Worm (Caenorhabditis elegans) whole organism, L4 larva: ENCODE results near the gene Y57G11C.22.

Experiments used
- F37D6.2 ChIP-seq: sonication (generic microtip); optimal IDR thresholded peaks from 2 replicates; lab custom pipeline; 2016; ENCODE audit warnings: mild to moderate bottlenecking, missing genetic modification characterization, missing compliant biosample characterization
- F49E8.2 ChIP-seq: sonication (generic microtip); optimal IDR thresholded peaks from 2 replicates; lab custom pipeline; 2016; ENCODE audit warnings: missing compliant biosample characterization, mild to moderate bottlenecking, missing genetic modification characterization, borderline replicate concordance
- R02D3.7 ChIP-seq: fragments of 150-350 bp; sonication (generic microtip); optimal IDR thresholded peaks from 3 replicates; lab custom pipeline; 2014; ENCODE audit warnings: missing biosample characterization, missing genetic modification characterization
- T26A8.4 ChIP-seq: fragments of 200-800 bp; sonication (Bioruptor generic); IDR thresholded peaks from 2 replicates; pipeline ENCODE4 v1.3.6; 2022; ENCODE audit warnings: missing genetic modification characterization, missing compliant biosample characterization
- Y5F2A.4 ChIP-seq: fragments of 200-800 bp; sonication (Bioruptor generic); optimal IDR thresholded peaks from 2 replicates; lab custom pipeline; 2018; ENCODE audit warnings: mild to moderate bottlenecking, missing genetic modification characterization, missing compliant biosample characterization
- ZK546.5 ChIP-seq, 2 experiments: sonication (generic microtip); optimal IDR thresholded peaks; 2 replicates each; lab custom pipeline; 2017; ENCODE audit warnings: missing biosample characterization in 2 of 2, missing genetic modification characterization in 2 of 2
- aha-1 ChIP-seq: fragments of 150-350 bp; peaks from one replicate; lab custom pipeline; 2014; ENCODE audit warnings: missing biosample characterization, missing genetic modification characterization
- aly-2 ChIP-seq: sonication (generic microtip); optimal IDR thresholded peaks from 2 replicates; lab custom pipeline; 2018; ENCODE audit warnings: missing biosample characterization, missing genetic modification characterization
- ama-1 ChIP-seq: fragments of 150-350 bp; optimal IDR thresholded peaks from 2 replicates; lab custom pipeline; 2014; ENCODE audit warnings: inconsistent platforms, mixed read lengths
- arid-1 ChIP-seq: fragments of 200-800 bp; sonication (Bioruptor generic); conservative IDR thresholded peaks from 2 replicates; pipeline ENCODE4 v1.3.6; 2022; ENCODE audit warnings: missing genetic modification reagents, missing genetic modification characterization, missing compliant biosample characterization
- attf-4 ChIP-seq: sonication (generic microtip); optimal IDR thresholded peaks from 3 replicates; lab custom pipeline; 2017; ENCODE audit warnings: missing biosample characterization, missing genetic modification characterization
- ceh-62 ChIP-seq: sonication (generic microtip); optimal IDR thresholded peaks from 2 replicates; lab custom pipeline; 2017; ENCODE audit warnings: missing biosample characterization, missing genetic modification characterization
- ces-1 ChIP-seq: fragments of 150-350 bp; sonication (generic microtip); optimal IDR thresholded peaks from 4 replicates; lab custom pipeline; 2014; ENCODE audit warnings: missing biosample characterization, missing genetic modification reagents, missing genetic modification characterization
- daf-16 ChIP-seq, 3 experiments: sonication (generic microtip); optimal IDR thresholded peaks; 2 replicates each; lab custom pipeline; 2016 to 2017; ENCODE audit warnings: missing genetic modification characterization in 3 of 3, missing genetic modification reagents in 3 of 3, mild to moderate bottlenecking in 2 of 3, missing compliant biosample characterization in 2 of 3, missing biosample characterization in 1 of 3, moderate library complexity in 1 of 3
- daf-8 ChIP-seq: fragments of 200-800 bp; sonication (Bioruptor generic); IDR thresholded peaks from 2 replicates; pipeline ENCODE4 v1.3.6; 2022; ENCODE audit warnings: missing genetic modification characterization, missing compliant biosample characterization
- dmd-9 ChIP-seq: fragments of 200-800 bp; sonication (Bioruptor generic); IDR thresholded peaks from 2 replicates; pipeline ENCODE4 v1.3.6; 2022; ENCODE audit warnings: missing genetic modification reagents, missing genetic modification characterization, missing compliant biosample characterization
- dve-1 ChIP-seq: sonication (generic microtip); optimal IDR thresholded peaks from 2 replicates; lab custom pipeline; 2017; ENCODE audit warnings: antibody characterized with exemption, mild to moderate bottlenecking, missing genetic modification characterization, missing compliant biosample characterization; ENCODE audit not compliant: insufficient read depth
- hlh-30 ChIP-seq: sonication (generic microtip); optimal IDR thresholded peaks from 2 replicates; lab custom pipeline; 2017; ENCODE audit warnings: antibody characterized with exemption, mild to moderate bottlenecking, missing genetic modification characterization, missing compliant biosample characterization; ENCODE audit not compliant: insufficient read depth
- hmg-1.1 ChIP-seq: fragments of 200-800 bp; sonication (Bioruptor generic); IDR thresholded peaks from 2 replicates; pipeline ENCODE4 v1.3.6; 2022; ENCODE audit warnings: missing genetic modification reagents, missing genetic modification characterization, missing compliant biosample characterization
- jun-1 ChIP-seq: fragments of 150-350 bp; optimal IDR thresholded peaks from 2 replicates; lab custom pipeline; 2014; ENCODE audit warnings: missing biosample characterization, missing genetic modification reagents, missing genetic modification characterization
- lim-7 ChIP-seq: fragments of 200-800 bp; sonication (Bioruptor generic); IDR thresholded peaks from 2 replicates; pipeline ENCODE4 v1.3.6; 2022; ENCODE audit warnings: missing genetic modification characterization, missing compliant biosample characterization
- lin-13 ChIP-seq: fragments of 150-350 bp; optimal IDR thresholded peaks from 2 replicates; lab custom pipeline; 2014; ENCODE audit warnings: missing biosample characterization, missing genetic modification reagents, missing genetic modification characterization
- lin-29 ChIP-seq: fragments of 200-800 bp; sonication (Bioruptor generic); IDR thresholded peaks from 2 replicates; pipeline ENCODE4 v1.3.6; 2022; ENCODE audit warnings: missing genetic modification reagents, missing genetic modification characterization, missing compliant biosample characterization
- lin-38 ChIP-seq: fragments of 200-800 bp; sonication (Bioruptor generic); IDR thresholded peaks from 2 replicates; pipeline ENCODE4 v1.3.6; 2022; ENCODE audit warnings: missing genetic modification reagents, missing genetic modification characterization, missing compliant biosample characterization
- lsy-2 ChIP-seq, 2 experiments: fragments of 150-350 bp in 1 of 2; sonication (generic microtip) in 1 of 2; optimal IDR thresholded peaks; 2 replicates each; lab custom pipeline; 2014 to 2017; ENCODE audit warnings: missing biosample characterization in 2 of 2, missing genetic modification characterization in 2 of 2
- mes-2 ChIP-seq: sonication (generic microtip); optimal IDR thresholded peaks from 2 replicates; lab custom pipeline; 2016; ENCODE audit warnings: missing genotype, mild to moderate bottlenecking, missing genetic modification characterization, missing compliant biosample characterization; ENCODE audit not compliant: poor library complexity, severe bottlenecking
- mxl-2 ChIP-seq: fragments of 200-800 bp; sonication (Bioruptor generic); conservative IDR thresholded peaks from 2 replicates; pipeline ENCODE4 v1.3.6; 2022; ENCODE audit warnings: missing genetic modification reagents, missing genetic modification characterization, missing compliant biosample characterization
- mxl-3 ChIP-seq: fragments of 200-800 bp; sonication (Bioruptor generic); optimal IDR thresholded peaks from 2 replicates; lab custom pipeline; 2018; ENCODE audit warnings: mild to moderate bottlenecking, missing genetic modification characterization, missing compliant biosample characterization
- nhr-41 ChIP-seq: fragments of 200-800 bp; sonication (Bioruptor generic); IDR thresholded peaks from 2 replicates; pipeline ENCODE4 v1.3.6; 2022; ENCODE audit warnings: missing genetic modification reagents, missing genetic modification characterization, missing compliant biosample characterization
- nhr-48 ChIP-seq: sonication (generic microtip); optimal IDR thresholded peaks from 2 replicates; lab custom pipeline; 2016; ENCODE audit warnings: mild to moderate bottlenecking, missing genetic modification characterization, missing compliant biosample characterization
- php-3 ChIP-seq: fragments of 200-800 bp; sonication (Bioruptor generic); IDR thresholded peaks from 2 replicates; pipeline ENCODE4 v1.3.6; 2022; ENCODE audit warnings: missing genetic modification reagents, missing genetic modification characterization, missing compliant biosample characterization
- saeg-2 ChIP-seq: fragments of 200-800 bp; sonication (Bioruptor generic); IDR thresholded peaks from 2 replicates; pipeline ENCODE4 v1.3.6; 2022; ENCODE audit warnings: missing genetic modification reagents, missing genetic modification characterization, missing compliant biosample characterization
- sdz-12 ChIP-seq: fragments of 200-800 bp; sonication (Bioruptor generic); optimal IDR thresholded peaks from 2 replicates; lab custom pipeline; 2018; ENCODE audit warnings: mild to moderate bottlenecking, missing genetic modification characterization, missing compliant biosample characterization
- set-16 ChIP-seq: fragments of 200-800 bp; sonication (Bioruptor generic); IDR thresholded peaks from 2 replicates; pipeline ENCODE4 v1.3.6; 2022; ENCODE audit warnings: missing genetic modification reagents, missing genetic modification characterization, missing compliant biosample characterization
- zfp-3 ChIP-seq: fragments of 200-800 bp; sonication (Bioruptor generic); conservative IDR thresholded peaks from 2 replicates; pipeline ENCODE4 v1.3.6; 2022; ENCODE audit warnings: missing genetic modification reagents, missing genetic modification characterization, missing compliant biosample characterization
- ztf-11 ChIP-seq: fragments of 150-350 bp; optimal IDR thresholded peaks from 2 replicates; lab custom pipeline; 2014; ENCODE audit warnings: missing biosample characterization, missing genetic modification characterization

Gene Y57G11C.22

ce11 chrIV:14793900-14794624, 42.9 kb upstream of the Y57G11C.22 start (continued):
- TF ChIP-seq nhr-41 (GFP tag; lab: Robert Waterston, UW): no peak
- TF ChIP-seq aly-2 (tag; lab: Kevin White, UChicago): no peak
- TF ChIP-seq ceh-62 (tag; lab: Kevin White, UChicago): no peak
- TF ChIP-seq lin-13 (GFP tag; lab: Kevin White, UChicago): no peak
- no peak for TF ChIP-seq F49E8.2
- TF ChIP-seq hmg-1.1: peak; percentile 62; the same call in 1 of the 2 replicates

- no peak for TF ChIP-seq ZK546.5 (tag; optimal IDR thresholded peaks at IDR 0.05; lab: Kevin White, UChicago)
- no peak for TF ChIP-seq arid-1
- TF ChIP-seq saeg-2 (GFP tag; lab: Robert Waterston, UW): no peak
- TF ChIP-seq lsy-2 (tag; optimal IDR thresholded peaks at IDR 0.05; lab: Kevin White, UChicago): peak in 1 of 2 experiments; percentile 12
- TF ChIP-seq ama-1 (lab: Kevin White, UChicago): peak; percentile 29
- 0 out of 2 replicates have a peak, but pooled peaks have one; percentile 12 for TF ChIP-seq zfp-3 (GFP tag; lab: Robert Waterston, UW)
- TF ChIP-seq daf-8: no peak
- no peak for TF ChIP-seq ceh-62 (tag; lab: Kevin White, UChicago)
- TF ChIP-seq attf-4 (tag; lab: Kevin White, UChicago): no peak
- peak; percentile 23; the same call in 1 of the 2 replicates for TF ChIP-seq lin-38
- no peak for TF ChIP-seq nhr-48 (tag; lab: Kevin White, UChicago)
- no peak for TF ChIP-seq set-16 (GFP tag; lab: Robert Waterston, UW)
- no peak for TF ChIP-seq lin-29 (GFP tag; lab: Robert Waterston, UW)
- TF ChIP-seq lim-7 (GFP tag; lab: Robert Waterston, UW): 0 out of 2 replicates have a peak, but pooled peaks have one; percentile 25
- TF ChIP-seq ces-1 (GFP tag; lab: Kevin White, UChicago): no peak
- TF ChIP-seq T26A8.4 (GFP tag; lab: Robert Waterston, UW): 0 out of 2 replicates have a peak, but pooled peaks have one; percentile 22
- TF ChIP-seq dve-1 (tag; lab: Kevin White, UChicago): peak; percentile 13
- TF ChIP-seq ztf-11 (tag; lab: Kevin White, UChicago): no peak
- TF ChIP-seq jun-1: no peak
- no peak for TF ChIP-seq F37D6.2
- peak; percentile 85 for TF ChIP-seq aha-1
- TF ChIP-seq mes-2 (tag; lab: Kevin White, UChicago): peak; percentile 28
- TF ChIP-seq sdz-12: no peak
- no peak for TF ChIP-seq mxl-2 (GFP tag; lab: Robert Waterston, UW)
- no peak for TF ChIP-seq dmd-9 (GFP tag; lab: Robert Waterston, UW)
Observed at ce11 chrIV:14795918-14796488, 41.0 kb upstream of the Y57G11C.22 start, which contains the start of gene coq-3. TSS of gene coq-3 (minus strand) at chrIV:14796324.

- TF ChIP-seq lsy-2 (tag; optimal IDR thresholded peaks at IDR 0.05; lab: Kevin White, UChicago): peak in 1 of 2 experiments; percentile 8
- TF ChIP-seq php-3 (GFP tag; lab: Robert Waterston, UW): no peak
- TF ChIP-seq ama-1 (lab: Kevin White, UChicago): peak; percentile 32
- TF ChIP-seq set-16 (GFP tag; lab: Robert Waterston, UW): peak; percentile 29; the same call in 1 of the 2 replicates
- no peak for TF ChIP-seq daf-16 (GFP tag; optimal IDR thresholded peaks at IDR 0.05; lab: Kevin White, UChicago)
- peak; percentile 15 for TF ChIP-seq daf-16 (tag; optimal IDR thresholded peaks at IDR 0.05; lab: Kevin White, UChicago)
- no peak for TF ChIP-seq ces-1 (GFP tag; lab: Kevin White, UChicago)
- TF ChIP-seq mxl-3: peak; percentile 23
- TF ChIP-seq aha-1: peak; percentile 26
- TF ChIP-seq mes-2 (tag; lab: Kevin White, UChicago): peak; percentile 38
- peak; percentile 63 for TF ChIP-seq hlh-30 (tag; lab: Kevin White, UChicago)
- TF ChIP-seq Y5F2A.4 (GFP tag; lab: Kevin White, UChicago): no peak
- 0 out of 2 replicates have a peak, but pooled peaks have one; percentile 14 for TF ChIP-seq hmg-1.1
- peak; percentile 48 for TF ChIP-seq R02D3.7
- TF ChIP-seq, all 104 proteins: peak for 10
Observed at ce11 chrIV:14797354-14797753, 39.7 kb upstream of the Y57G11C.22 start, which contains the start of the genes Y57G11C.1147 and nuo-3. TSS of gene Y57G11C.1147 (minus strand) at chrIV:14797514. TSS of gene nuo-3 (minus strand) at chrIV:14797544.
